Worm (Caenorhabditis elegans) whole organism, late embryonic: ENCODE measurements around the gene ZK1307.1.

ENCODE experiments used
- K09A11.1 ChIP-seq: sonication (generic microtip); optimal IDR thresholded peaks from 2 replicates; lab custom pipeline; 2017; ENCODE audit warnings: antibody characterized with exemption, mild to moderate bottlenecking, missing genetic modification characterization, missing compliant biosample characterization; ENCODE audit not compliant: insufficient read depth
- T23F11.4 ChIP-seq: fragments of 200-800 bp; sonication (Bioruptor generic); optimal IDR thresholded peaks from 2 replicates; lab custom pipeline; 2018; ENCODE audit warnings: mild to moderate bottlenecking, missing genetic modification characterization, missing compliant biosample characterization
- ahr-1 ChIP-seq: sonication (generic microtip); optimal IDR thresholded peaks from 2 replicates; lab custom pipeline; 2016; ENCODE audit warnings: missing genetic modification characterization, missing compliant biosample characterization
- ceh-14 ChIP-seq: sonication (generic microtip); optimal IDR thresholded peaks from 2 replicates; lab custom pipeline; 2016; ENCODE audit warnings: missing genotype, missing genetic modification characterization, missing compliant biosample characterization
- ceh-18 ChIP-seq: sonication (generic microtip); optimal IDR thresholded peaks from 2 replicates; lab custom pipeline; 2016; ENCODE audit warnings: missing genetic modification characterization, missing compliant biosample characterization
- ceh-19 ChIP-seq: fragments of 200-800 bp; sonication (Bioruptor generic); optimal IDR thresholded peaks from 2 replicates; lab custom pipeline; 2018; ENCODE audit warnings: mild to moderate bottlenecking, missing genetic modification characterization, missing compliant biosample characterization
- ceh-2 ChIP-seq: sonication (generic microtip); optimal IDR thresholded peaks from 2 replicates; lab custom pipeline; 2016; ENCODE audit warnings: missing genotype, missing genetic modification characterization, missing compliant biosample characterization
- ceh-22 ChIP-seq: sonication (generic microtip); optimal IDR thresholded peaks from 2 replicates; lab custom pipeline; 2017; ENCODE audit warnings: missing biosample characterization, missing genetic modification characterization
- ceh-31 ChIP-seq: sonication (generic microtip); optimal IDR thresholded peaks from 2 replicates; lab custom pipeline; 2016; ENCODE audit warnings: missing genetic modification characterization, missing compliant biosample characterization
- ceh-6 ChIP-seq: fragments of 200-800 bp; sonication (Bioruptor generic); optimal IDR thresholded peaks from 2 replicates; lab custom pipeline; 2018; ENCODE audit warnings: mild to moderate bottlenecking, missing genetic modification characterization, missing compliant biosample characterization
- dmd-4 ChIP-seq: sonication (generic microtip); optimal IDR thresholded peaks from 2 replicates; lab custom pipeline; 2016; ENCODE audit warnings: borderline replicate concordance, missing genetic modification characterization, missing compliant biosample characterization
- dve-1 ChIP-seq: sonication (generic microtip); optimal IDR thresholded peaks from 2 replicates; lab custom pipeline; 2017; ENCODE audit warnings: antibody characterized with exemption, mild to moderate bottlenecking, missing genetic modification characterization, missing compliant biosample characterization
- elt-4 ChIP-seq: sonication (generic microtip); optimal IDR thresholded peaks from 2 replicates; lab custom pipeline; 2016; ENCODE audit warnings: missing genetic modification characterization, missing compliant biosample characterization
- ets-4 ChIP-seq: sonication (generic microtip); optimal IDR thresholded peaks from 2 replicates; lab custom pipeline; 2016; ENCODE audit warnings: missing genetic modification characterization, missing compliant biosample characterization
- eyg-1 ChIP-seq: sonication (generic microtip); optimal IDR thresholded peaks from 2 replicates; lab custom pipeline; 2016; ENCODE audit warnings: missing genotype, missing genetic modification characterization, missing compliant biosample characterization
- hlh-6 ChIP-seq: sonication (generic microtip); optimal IDR thresholded peaks from 2 replicates; lab custom pipeline; 2016; ENCODE audit warnings: missing genotype, missing genetic modification characterization, missing compliant biosample characterization
- hlh-8 ChIP-seq: sonication (generic microtip); optimal IDR thresholded peaks from 2 replicates; lab custom pipeline; 2016; ENCODE audit warnings: missing genotype, missing genetic modification characterization, missing compliant biosample characterization
- lim-6 ChIP-seq: sonication (generic microtip); optimal IDR thresholded peaks from 2 replicates; lab custom pipeline; 2016; ENCODE audit warnings: missing genetic modification characterization, missing compliant biosample characterization
- madf-2 ChIP-seq: sonication (generic microtip); optimal IDR thresholded peaks from 2 replicates; lab custom pipeline; 2017; ENCODE audit warnings: missing genetic modification characterization, missing compliant biosample characterization
- mec-3 ChIP-seq: sonication (generic microtip); optimal IDR thresholded peaks from 2 replicates; lab custom pipeline; 2016; ENCODE audit warnings: borderline replicate concordance, missing genetic modification characterization, missing compliant biosample characterization
- nhr-11 ChIP-seq: fragments of 150-350 bp; optimal IDR thresholded peaks from 2 replicates; lab custom pipeline; 2014; ENCODE audit warnings: missing biosample characterization, missing genetic modification characterization
- nhr-232 ChIP-seq: sonication (generic microtip); optimal IDR thresholded peaks from 2 replicates; lab custom pipeline; 2016; ENCODE audit warnings: missing genetic modification characterization, missing compliant biosample characterization
- odd-2 ChIP-seq: sonication (generic microtip); optimal IDR thresholded peaks from 2 replicates; lab custom pipeline; 2017; ENCODE audit warnings: antibody characterized with exemption, mild to moderate bottlenecking, missing genetic modification characterization, missing compliant biosample characterization
- pag-3 ChIP-seq: sonication (generic microtip); optimal IDR thresholded peaks from 2 replicates; lab custom pipeline; 2016; ENCODE audit warnings: missing compliant biosample characterization, missing genetic modification characterization, borderline replicate concordance
- pat-9 ChIP-seq: fragments of 200-800 bp; sonication (Bioruptor generic); optimal IDR thresholded peaks from 2 replicates; lab custom pipeline; 2018; ENCODE audit warnings: mild to moderate bottlenecking, missing genetic modification characterization, moderate library complexity, missing compliant biosample characterization
- pha-2 ChIP-seq: sonication (generic microtip); optimal IDR thresholded peaks from 2 replicates; lab custom pipeline; 2017; ENCODE audit warnings: mild to moderate bottlenecking, missing genetic modification characterization, missing compliant biosample characterization
- pha-4 ChIP-seq: fragments of 150-350 bp; optimal IDR thresholded peaks from 2 replicates; lab custom pipeline; 2018; ENCODE audit warnings: missing biosample characterization, missing genetic modification reagents, missing genetic modification characterization
- pqm-1 ChIP-seq: sonication (generic microtip); optimal IDR thresholded peaks from 2 replicates; lab custom pipeline; 2016; ENCODE audit warnings: missing genetic modification characterization, missing compliant biosample characterization
- sox-4 ChIP-seq: sonication (generic microtip); optimal IDR thresholded peaks from 2 replicates; lab custom pipeline; 2017; ENCODE audit warnings: mild to moderate bottlenecking, missing genetic modification characterization, inconsistent platforms, missing compliant biosample characterization
- ttx-3 ChIP-seq: sonication (generic microtip); optimal IDR thresholded peaks from 2 replicates; lab custom pipeline; 2016; ENCODE audit warnings: missing genetic modification reagents, missing genetic modification characterization, missing compliant biosample characterization
- unc-3 ChIP-seq, 2 experiments: fragments of 200-800 bp in 1 of 2; sonication (Bioruptor generic) in 1 of 2; sonication (generic microtip) in 1 of 2; conservative IDR thresholded peaks in 1 of 2; optimal IDR thresholded peaks in 1 of 2; 2 replicates each; pipeline versions ENCODE4 v1.3.6 to Lab custom; 2016 to 2022; ENCODE audit warnings: missing compliant biosample characterization in 2 of 2, missing genetic modification characterization in 2 of 2, missing genetic modification reagents in 1 of 2
- ztf-16 ChIP-seq: sonication (generic microtip); optimal IDR thresholded peaks from 2 replicates; lab custom pipeline; 2017; ENCODE audit warnings: missing genetic modification characterization, missing compliant biosample characterization

The ZK1307.1 gene

DNA sequence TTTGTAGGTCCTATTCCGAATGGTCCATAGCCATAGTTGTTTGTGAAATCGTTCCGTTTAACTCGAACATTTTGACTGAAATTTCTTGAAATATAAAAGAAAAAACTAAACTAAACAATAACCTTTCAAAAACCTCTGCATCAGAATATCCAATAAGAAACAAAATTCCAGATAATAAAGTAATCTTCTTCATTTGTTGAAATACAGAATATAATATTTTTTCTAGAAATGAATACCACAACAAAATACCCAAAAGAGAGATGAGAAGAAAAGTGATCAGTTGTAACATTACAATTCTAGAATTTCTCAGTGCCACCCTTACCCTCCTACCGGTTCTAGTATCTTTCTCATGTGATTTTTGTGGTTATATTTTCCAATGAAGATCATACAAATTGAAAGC, 1.7 kb downstream of the ZK1307.1 start, which contains the start of gene ZK1307.2:
Gene ZK1307.2 (minus strand): TSS at position 274 of the 400 bp plus-strand sequence.
- TF ChIP-seq K09A11.1 (no peak), ceh-18 (tag; lab: Kevin White, UChicago) (no peak)

DNA sequence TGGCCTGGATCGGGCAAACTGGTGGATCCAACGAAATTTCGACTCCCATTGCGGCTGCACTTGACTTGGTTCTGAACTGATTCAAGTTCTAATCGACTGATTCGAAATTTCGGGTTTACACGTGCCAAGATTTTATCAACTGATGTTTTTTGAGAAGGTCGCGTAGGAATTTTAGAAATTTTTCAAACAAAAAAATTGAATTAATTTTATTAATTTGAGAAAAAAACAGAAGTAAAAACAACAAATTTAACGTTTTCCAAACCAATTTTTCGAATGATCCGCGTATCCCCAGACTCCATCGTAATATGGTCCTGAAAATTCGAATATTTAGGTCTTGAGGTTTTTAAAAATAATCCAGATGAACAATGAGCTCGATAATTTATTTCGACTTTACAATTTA, 2.5 kb downstream of the ZK1307.1 start, which contains the start of gene ZK1307.3:
Gene ZK1307.3 (minus strand): TSS at position 101 of the 400 bp plus-strand sequence.
- no peak for TF ChIP-seq eyg-1 (tag; lab: Kevin White, UChicago)
- no peak for TF ChIP-seq ttx-3
- TF ChIP-seq ets-4: no peak
- no peak for TF ChIP-seq K09A11.1
- no peak for TF ChIP-seq T23F11.4 (GFP tag; lab: Kevin White, UChicago)
- TF ChIP-seq lim-6: no peak
- TF ChIP-seq nhr-232 (tag; lab: Kevin White, UChicago): no peak
- TF ChIP-seq ceh-18 (tag; lab: Kevin White, UChicago): no peak

DNA sequence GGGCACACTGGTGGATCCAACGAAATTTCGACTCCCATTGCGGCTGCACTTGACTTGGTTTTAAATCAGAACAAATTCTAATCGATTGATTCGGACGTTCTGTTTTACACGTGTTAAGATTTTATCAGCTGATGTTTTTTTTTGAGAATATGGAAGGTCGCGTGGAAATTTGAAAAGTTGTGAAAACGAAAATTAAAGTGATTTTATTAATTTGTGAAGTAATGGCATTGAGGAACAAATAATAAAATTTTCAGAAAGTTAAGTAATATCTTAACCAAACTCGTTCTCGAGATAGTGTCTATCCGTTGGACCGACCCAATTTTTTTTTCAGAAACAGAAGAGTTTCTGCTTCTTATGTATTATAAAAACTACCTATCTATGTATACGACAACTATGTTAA, 3.7 kb downstream of the ZK1307.1 start, which contains the start of gene ZK1307.4:
Gene ZK1307.4 (minus strand): TSS at position 101 of the 400 bp plus-strand sequence.
- TF ChIP-seq nhr-11 (tag; lab: Kevin White, UChicago): no peak
- no peak for TF ChIP-seq odd-2 (tag; lab: Kevin White, UChicago)
- no peak for TF ChIP-seq hlh-8
- TF ChIP-seq ceh-19 (GFP tag; lab: Kevin White, UChicago): no peak
- TF ChIP-seq lim-6: no peak
- no peak for TF ChIP-seq dve-1
- no peak for TF ChIP-seq madf-2 (tag; lab: Kevin White, UChicago)
- TF ChIP-seq pha-2 (tag; lab: Kevin White, UChicago): no peak
- TF ChIP-seq ceh-31 (tag; lab: Kevin White, UChicago): no peak
- TF ChIP-seq ahr-1: no peak
- TF ChIP-seq ceh-22 (tag; lab: Kevin White, UChicago): no peak
- no peak for TF ChIP-seq hlh-6 (tag; lab: Kevin White, UChicago)
- TF ChIP-seq unc-3 (GFP tag; conservative IDR thresholded peaks at IDR 0.05; lab: Robert Waterston, UW): no peak
- no peak for TF ChIP-seq unc-3 (tag; optimal IDR thresholded peaks at IDR 0.05; lab: Kevin White, UChicago)
- no peak for TF ChIP-seq sox-4 (tag; lab: Kevin White, UChicago)

DNA sequence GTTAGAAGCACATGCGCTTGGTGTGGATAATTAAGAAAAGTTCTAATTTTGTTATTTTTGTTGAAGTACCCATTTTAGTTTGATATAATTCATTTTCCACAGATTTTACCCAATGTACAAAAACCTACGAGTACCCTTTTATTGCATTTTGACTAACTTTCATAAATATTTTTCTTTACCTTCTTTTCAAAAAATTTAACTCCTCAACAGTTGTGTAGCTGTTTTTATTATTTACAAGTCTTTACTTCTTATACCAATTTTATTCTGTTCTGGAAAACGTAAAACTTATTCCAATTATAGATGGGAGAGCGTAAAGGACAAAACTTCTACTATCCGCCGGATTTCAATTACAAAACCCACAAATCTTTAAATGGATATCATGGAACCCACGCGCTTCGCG, 6.2 kb downstream of the ZK1307.1 start, which contains the start of gene ZK1307.9:
Gene ZK1307.9 (plus strand): TSS at position 301 of the 400 bp plus-strand sequence.
- TF ChIP-seq pha-4 (tag; lab: Kevin White, UChicago) (no peak), ztf-16 (tag; lab: Kevin White, UChicago) (no peak), pat-9 (tag; lab: Kevin White, UChicago) (no peak), ceh-6 (GFP tag; lab: Kevin White, UChicago) (no peak), dve-1 (no peak), T23F11.4 (GFP tag; lab: Kevin White, UChicago) (no peak), elt-4 (tag; lab: Kevin White, UChicago) (no peak), ceh-14 (tag; lab: Kevin White, UChicago) (no peak), pag-3 (tag; lab: Kevin White, UChicago) (no peak), ceh-2 (tag; lab: Kevin White, UChicago) (no peak), eyg-1 (tag; lab: Kevin White, UChicago) (no peak), dmd-4 (tag; lab: Kevin White, UChicago) (no peak), pqm-1 (tag; lab: Kevin White, UChicago) (no peak), mec-3 (no peak), nhr-11 (tag; lab: Kevin White, UChicago) (no peak)
